Fruit fly (Drosophila melanogaster): Measurements from ENCODE around the gene ZC3H3.

ZC3H3 gene

DNA sequence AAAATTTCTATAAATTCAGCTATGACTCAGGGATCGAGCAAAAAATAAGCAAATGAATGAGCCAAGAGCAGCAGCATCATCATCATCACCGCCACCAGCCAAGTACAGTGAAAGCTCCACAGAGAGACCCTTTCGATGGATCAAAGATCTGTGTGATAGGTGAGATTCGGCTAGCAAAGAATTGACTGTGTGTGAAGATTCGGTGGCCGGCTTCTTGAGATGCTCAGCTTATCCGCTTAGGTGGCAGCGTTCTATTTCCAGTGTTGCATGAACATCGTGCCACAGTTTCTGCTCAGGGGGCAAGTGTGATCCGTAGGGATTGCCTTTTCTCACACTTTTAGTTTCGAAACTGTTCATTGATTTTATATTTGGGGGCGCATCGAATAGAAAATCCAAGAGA lies 43.6 kb upstream of the ZC3H3 start (continued):
- TF ChIP-seq E2f1 (GFP tag; IDR thresholded peaks at IDR 0.05) (no peak), Hmr (GFP tag; optimal IDR thresholded peaks at IDR 0.05) (no peak), CG4360 (GFP tag; IDR thresholded peaks at IDR 0.05) (no peak), CG10267 (tag; optimal IDR thresholded peaks at IDR 0.05) (no peak), tap (tag; optimal IDR thresholded peaks at IDR 0.05) (no peak), Blimp-1 (GFP tag; optimal IDR thresholded peaks at IDR 0.05) (peak; percentile 0), prd (optimal IDR thresholded peaks at IDR 0.05) (no peak), prd (GFP tag; IDR thresholded peaks at IDR 0.05) (no peak), CG9437 (GFP tag; optimal IDR thresholded peaks at IDR 0.05) (no peak), C15 (GFP tag; IDR thresholded peaks at IDR 0.05) (no peak), CG3163 (GFP tag; optimal IDR thresholded peaks at IDR 0.05) (no peak), jumu (GFP tag; optimal IDR thresholded peaks at IDR 0.05) (peak; percentile 12), Abd-B (GFP tag; optimal IDR thresholded peaks at IDR 0.05) (no peak), ranshi (GFP tag; IDR thresholded peaks at IDR 0.05) (no peak), org-1 (GFP tag; optimal IDR thresholded peaks at IDR 0.05) (peak; percentile 16), grau (tag; optimal IDR thresholded peaks at IDR 0.05) (peak; percentile 91), CG17912 (GFP tag; optimal IDR thresholded peaks at IDR 0.05) (no peak), lab (GFP tag; optimal IDR thresholded peaks at IDR 0.05) (no peak), CHES-1-like (GFP tag; optimal IDR thresholded peaks at IDR 0.05) (peak; percentile 4), Nf-YC (tag; optimal IDR thresholded peaks at IDR 0.05) (peak; percentile 0), sna (GFP tag; IDR thresholded peaks at IDR 0.05; ENCODE audit: partially characterized antibody) (no peak), CG14965 (GFP tag; optimal IDR thresholded peaks at IDR 0.05; ENCODE audit: borderline replicate concordance) (no peak), Ets65A (GFP tag) (no peak), cas (GFP tag; IDR thresholded peaks at IDR 0.05) (no peak), Spps (tag; optimal IDR thresholded peaks at IDR 0.05) (no peak), Dad (GFP tag; optimal IDR thresholded peaks at IDR 0.05) (no peak), z (GFP tag; IDR thresholded peaks at IDR 0.05) (0 out of 3 replicates have a peak, but pooled peaks have one; percentile 23), tup (GFP tag; optimal IDR thresholded peaks at IDR 0.05) (no peak), CG11560 (tag; IDR thresholded peaks at IDR 0.05) (no peak), CG9876 (GFP tag; optimal IDR thresholded peaks at IDR 0.05) (no peak), row (GFP tag; IDR thresholded peaks at IDR 0.05) (peak; percentile 61), exex (tag; optimal IDR thresholded peaks at IDR 0.05) (no peak), amos (GFP tag; IDR thresholded peaks at IDR 0.05; ENCODE audit: partially characterized antibody) (no peak), CG6854 (GFP tag; optimal IDR thresholded peaks at IDR 0.05) (no peak), so (GFP tag; IDR thresholded peaks at IDR 0.05) (peak; percentile 23; the same call in 1 of the 3 replicates), al (GFP tag; IDR thresholded peaks at IDR 0.05) (no peak), CG18476 (GFP tag; optimal IDR thresholded peaks at IDR 0.05) (no peak), CG16813 (GFP tag; IDR thresholded peaks at IDR 0.05; ENCODE audit: partially characterized antibody) (no peak), H15 (GFP tag; IDR thresholded peaks at IDR 0.05) (no peak), HmgD (GFP tag; optimal IDR thresholded peaks at IDR 0.05) (no peak), slbo (GFP tag; IDR thresholded peaks at IDR 0.05) (0 out of 2 replicates have a peak, but pooled peaks have one; percentile 34), CG11247 (GFP tag; IDR thresholded peaks at IDR 0.05) (no peak), Doc2 (GFP tag; IDR thresholded peaks at IDR 0.05) (no peak), fu2 (GFP tag; optimal IDR thresholded peaks at IDR 0.05) (no peak), CG3281 (GFP tag; optimal IDR thresholded peaks at IDR 0.05) (no peak), sisA (GFP tag; IDR thresholded peaks at IDR 0.05) (no peak)
